Fruit fly (Drosophila melanogaster) whole organism, embryonic: ENCODE data around the gene Pdfr.

Source experiments
- Adf1 ChIP-seq: fragments of 200-800 bp; sonication (Bioruptor generic); IDR thresholded peaks from 2 replicates; pipeline ENCODE4 v1.3.6; 2022; ENCODE audit warnings: missing biosample characterization, missing genetic modification characterization
- Asciz ChIP-seq: fragments of 200-800 bp; sonication (Bioruptor generic); optimal IDR thresholded peaks from 2 replicates; lab custom pipeline; 2017; ENCODE audit warnings: missing biosample characterization, mild to moderate bottlenecking, missing genetic modification characterization, missing genetic modification reagents
- B-H1 ChIP-seq: fragments of 200-800 bp; sonication (Bioruptor generic); IDR thresholded peaks from 3 replicates; pipeline ENCODE4 v1.3.6; 2022; ENCODE audit warnings: missing biosample characterization, missing genetic modification characterization
- CG10209 ChIP-seq: fragments of 200-800 bp; sonication (Bioruptor generic); optimal IDR thresholded peaks from 3 replicates; lab custom pipeline; 2017; ENCODE audit warnings: missing biosample characterization, mild to moderate bottlenecking, missing genetic modification characterization, missing genetic modification reagents
- CG10654 ChIP-seq: fragments of 200-800 bp; sonication (Bioruptor generic); optimal IDR thresholded peaks from 2 replicates; lab custom pipeline; 2016; ENCODE audit warnings: missing biosample characterization, missing genetic modification characterization
- CG10959 ChIP-seq: fragments of 200-800 bp; sonication (Bioruptor generic); IDR thresholded peaks from 2 replicates; pipeline ENCODE4 v1.3.6; 2022; ENCODE audit warnings: missing biosample characterization, missing genetic modification characterization
- CG11504 ChIP-seq: fragments of 200-800 bp; sonication (Bioruptor generic); optimal IDR thresholded peaks from 3 replicates; lab custom pipeline; 2019; ENCODE audit warnings: missing biosample characterization, mild to moderate bottlenecking, missing genetic modification characterization, moderate library complexity
- CG11560 ChIP-seq: fragments of 200-800 bp; sonication (Bioruptor generic); IDR thresholded peaks from 3 replicates; pipeline ENCODE4 v1.3.6; 2022; ENCODE audit warnings: missing biosample characterization, missing genetic modification characterization
- CG12236 ChIP-seq: fragments of 200-800 bp; sonication (Bioruptor generic); optimal IDR thresholded peaks from 2 replicates; lab custom pipeline; 2016; ENCODE audit warnings: missing biosample characterization, missing genetic modification characterization
- CG1233 ChIP-seq: fragments of 200-800 bp; sonication (Bioruptor generic); optimal IDR thresholded peaks from 4 replicates; lab custom pipeline; 2018; ENCODE audit warnings: missing biosample characterization, mild to moderate bottlenecking, missing genetic modification characterization
- CG13123 ChIP-seq: fragments of 200-800 bp; sonication (Bioruptor generic); optimal IDR thresholded peaks from 2 replicates; lab custom pipeline; 2016; ENCODE audit warnings: missing biosample characterization, missing genetic modification characterization
- CG13287 ChIP-seq: fragments of 200-800 bp; sonication (Bioruptor generic); IDR thresholded peaks from 2 replicates; pipeline ENCODE4 v1.3.6; 2022; ENCODE audit warnings: missing biosample characterization, missing genetic modification characterization; ENCODE audit not compliant: partially characterized antibody
- CG13775 ChIP-seq: fragments of 200-800 bp; sonication (Bioruptor generic); optimal IDR thresholded peaks from 3 replicates; lab custom pipeline; 2017; ENCODE audit warnings: missing biosample characterization, mild to moderate bottlenecking, missing genetic modification characterization
- CG14014 ChIP-seq: fragments of 200-800 bp; sonication (Bioruptor generic); IDR thresholded peaks from 2 replicates; pipeline ENCODE4 v1.3.6; 2022; ENCODE audit warnings: missing biosample characterization, missing genetic modification characterization
- CG14441 ChIP-seq: fragments of 200-800 bp; sonication (Bioruptor generic); IDR thresholded peaks from 2 replicates; pipeline ENCODE4 v1.3.6; 2022; ENCODE audit warnings: missing biosample characterization, missing genetic modification characterization
- CG15696 ChIP-seq: fragments of 200-800 bp; sonication (Bioruptor generic); optimal IDR thresholded peaks from 2 replicates; lab custom pipeline; 2019; ENCODE audit warnings: missing biosample characterization, mild to moderate bottlenecking, missing genetic modification characterization, moderate library complexity
- CG17361 ChIP-seq: fragments of 200-800 bp; sonication (Bioruptor generic); IDR thresholded peaks from 3 replicates; pipeline ENCODE4 v1.3.6; 2022; ENCODE audit warnings: missing biosample characterization, missing genetic modification characterization
- CG17568 ChIP-seq: fragments of 200-800 bp; sonication (Bioruptor generic); optimal IDR thresholded peaks from 2 replicates; lab custom pipeline; 2018; ENCODE audit warnings: missing biosample characterization, mild to moderate bottlenecking, missing genetic modification characterization, moderate library complexity
- CG2129 ChIP-seq: fragments of 200-800 bp; sonication (Bioruptor generic); IDR thresholded peaks from 2 replicates; pipeline ENCODE4 v1.3.6; 2022; ENCODE audit warnings: missing biosample characterization, missing genetic modification characterization; ENCODE audit not compliant: partially characterized antibody
- CG33213 ChIP-seq: fragments of 200-800 bp; sonication (Bioruptor generic); optimal IDR thresholded peaks from 3 replicates; lab custom pipeline; 2016; ENCODE audit warnings: missing biosample characterization, missing genetic modification characterization
- CG34422 ChIP-seq: fragments of 200-800 bp; sonication (Bioruptor generic); IDR thresholded peaks from 3 replicates; pipeline ENCODE4 v1.3.6; 2022; ENCODE audit warnings: missing biosample characterization, missing genetic modification characterization
- CG3726 ChIP-seq: fragments of 200-800 bp; sonication (Bioruptor generic); IDR thresholded peaks from 3 replicates; pipeline ENCODE4, ENCODE4 v1.3.6; 2022; ENCODE audit warnings: missing biosample characterization, missing genetic modification characterization
- CG7556 ChIP-seq: fragments of 200-800 bp; sonication (Bioruptor generic); optimal IDR thresholded peaks from 2 replicates; lab custom pipeline; 2017; ENCODE audit warnings: missing biosample characterization, mild to moderate bottlenecking, missing genetic modification characterization
- CG7987 ChIP-seq: fragments of 200-800 bp; sonication (Bioruptor generic); optimal IDR thresholded peaks from 2 replicates; lab custom pipeline; 2018; ENCODE audit warnings: missing biosample characterization, mild to moderate bottlenecking, missing genetic modification characterization, moderate library complexity
- CG8765 ChIP-seq: fragments of 200-800 bp; sonication (Bioruptor generic); IDR thresholded peaks from 2 replicates; pipeline ENCODE4 v1.3.6; 2022; ENCODE audit warnings: missing biosample characterization, missing genetic modification characterization
- CG9437 ChIP-seq: fragments of 200-800 bp; sonication (Bioruptor generic); optimal IDR thresholded peaks from 2 replicates; lab custom pipeline; 2018; ENCODE audit warnings: missing biosample characterization, mild to moderate bottlenecking, missing genetic modification characterization
- CG9876 ChIP-seq: fragments of 200-800 bp; sonication (Bioruptor generic); optimal IDR thresholded peaks from 2 replicates; lab custom pipeline; 2016; ENCODE audit warnings: missing biosample characterization, missing genetic modification characterization
- CrebB ChIP-seq: fragments of 200-800 bp; sonication (Bioruptor generic); optimal IDR thresholded peaks from 3 replicates; lab custom pipeline; 2018; ENCODE audit warnings: missing biosample characterization, mild to moderate bottlenecking, missing genetic modification characterization
- Deaf1 ChIP-seq: fragments of 200-800 bp; optimal IDR thresholded peaks from 3 replicates; lab custom pipeline; 2019; ENCODE audit warnings: missing biosample characterization, mild to moderate bottlenecking, missing genetic modification characterization, moderate library complexity
- MBD-R2 ChIP-seq: fragments of 200-800 bp; sonication (Bioruptor generic); IDR thresholded peaks from 2 replicates; pipeline ENCODE4 v1.3.6; 2022; ENCODE audit warnings: missing biosample characterization, missing genetic modification characterization
- NC2β ChIP-seq: fragments of 200-800 bp; sonication (Bioruptor generic); optimal IDR thresholded peaks from 2 replicates; lab custom pipeline; 2016; ENCODE audit warnings: missing biosample characterization, missing genetic modification characterization
- NK7.1 ChIP-seq: fragments of 200-800 bp; sonication (Bioruptor generic); optimal IDR thresholded peaks from 3 replicates; lab custom pipeline; 2016; ENCODE audit warnings: missing biosample characterization, missing genetic modification characterization
- Nf-YB ChIP-seq: fragments of 200-800 bp; sonication (Bioruptor generic); optimal IDR thresholded peaks from 3 replicates; lab custom pipeline; 2019; ENCODE audit warnings: missing biosample characterization, mild to moderate bottlenecking, missing genetic modification characterization, moderate library complexity
- NfI ChIP-seq: fragments of 200-800 bp; sonication (Bioruptor generic); optimal IDR thresholded peaks from 3 replicates; lab custom pipeline; 2018; ENCODE audit warnings: missing biosample characterization, mild to moderate bottlenecking, missing genetic modification characterization, moderate library complexity
- Xbp1 ChIP-seq: fragments of 200-800 bp; sonication (Bioruptor generic); optimal IDR thresholded peaks from 3 replicates; lab custom pipeline; 2016; ENCODE audit warnings: missing biosample characterization, mild to moderate bottlenecking, missing genetic modification characterization
- ab ChIP-seq: fragments of 200-800 bp; sonication (Bioruptor generic); optimal IDR thresholded peaks from 2 replicates; lab custom pipeline; 2016; ENCODE audit warnings: missing biosample characterization, missing genetic modification characterization
- ato ChIP-seq: fragments of 200-800 bp; sonication (Bioruptor generic); IDR thresholded peaks from 2 replicates; pipeline ENCODE4 v1.3.6; 2022; ENCODE audit warnings: missing biosample characterization, missing genetic modification characterization; ENCODE audit not compliant: partially characterized antibody
- az2 ChIP-seq: fragments of 200-800 bp; sonication (Bioruptor generic); optimal IDR thresholded peaks from 3 replicates; lab custom pipeline; 2016; ENCODE audit warnings: missing biosample characterization, missing genetic modification characterization
- chm ChIP-seq: fragments of 200-800 bp; sonication (Bioruptor generic); IDR thresholded peaks from 2 replicates; pipeline ENCODE4 v1.3.6; 2022; ENCODE audit warnings: missing biosample characterization, missing genetic modification characterization
- corto ChIP-seq: fragments of 200-800 bp; sonication (Bioruptor generic); optimal IDR thresholded peaks from 2 replicates; lab custom pipeline; 2016; ENCODE audit warnings: missing biosample characterization, mild to moderate bottlenecking, missing genetic modification characterization, moderate library complexity
- disco-r ChIP-seq: fragments of 200-800 bp; sonication (Bioruptor generic); optimal IDR thresholded peaks from 2 replicates; lab custom pipeline; 2016; ENCODE audit warnings: missing biosample characterization, missing genetic modification characterization
- dpn ChIP-seq, 2 experiments: fragments of 200-800 bp; sonication (Bioruptor generic); optimal IDR thresholded peaks; 3 replicates each; lab custom pipeline; 2016; ENCODE audit warnings: missing biosample characterization in 2 of 2, missing genetic modification characterization in 2 of 2
- knrl ChIP-seq: fragments of 200-800 bp; sonication (Bioruptor generic); IDR thresholded peaks from 3 replicates; pipeline ENCODE4 v1.3.6; 2022; ENCODE audit warnings: missing biosample characterization, missing genetic modification characterization; ENCODE audit not compliant: partially characterized antibody
- nmo ChIP-seq: fragments of 200-800 bp; sonication (Bioruptor generic); optimal IDR thresholded peaks from 2 replicates; lab custom pipeline; 2018; ENCODE audit warnings: missing biosample characterization, mild to moderate bottlenecking, missing genetic modification characterization, moderate library complexity
- org-1 ChIP-seq: fragments of 200-800 bp; sonication (Bioruptor generic); optimal IDR thresholded peaks from 2 replicates; lab custom pipeline; 2017; ENCODE audit warnings: missing biosample characterization, missing genetic modification characterization
- pan ChIP-seq, 4 experiments: fragments of >200 bp in 3 of 4; fragments of 200-800 bp in 1 of 4; sonication (Bioruptor generic) in 1 of 4; optimal IDR thresholded peaks in 3 of 4; IDR thresholded peaks in 1 of 4; 2 replicates each; pipeline versions ENCODE4 v1.3.6 to Lab custom; 2017 to 2022; ENCODE audit warnings: missing biosample characterization in 2 of 4, missing genetic modification characterization in 2 of 4, mixed read lengths in 1 of 4
- unc-4 ChIP-seq: fragments of 200-800 bp; sonication (Bioruptor generic); IDR thresholded peaks from 2 replicates; pipeline ENCODE4 v1.3.6; 2022; ENCODE audit warnings: missing biosample characterization, missing genetic modification characterization; ENCODE audit not compliant: partially characterized antibody
- usp ChIP-seq: fragments of >200 bp; optimal IDR thresholded peaks from 2 replicates; lab custom pipeline; 2017; ENCODE audit warnings: missing biosample characterization, missing genetic modification characterization

The Pdfr gene

DNA sequence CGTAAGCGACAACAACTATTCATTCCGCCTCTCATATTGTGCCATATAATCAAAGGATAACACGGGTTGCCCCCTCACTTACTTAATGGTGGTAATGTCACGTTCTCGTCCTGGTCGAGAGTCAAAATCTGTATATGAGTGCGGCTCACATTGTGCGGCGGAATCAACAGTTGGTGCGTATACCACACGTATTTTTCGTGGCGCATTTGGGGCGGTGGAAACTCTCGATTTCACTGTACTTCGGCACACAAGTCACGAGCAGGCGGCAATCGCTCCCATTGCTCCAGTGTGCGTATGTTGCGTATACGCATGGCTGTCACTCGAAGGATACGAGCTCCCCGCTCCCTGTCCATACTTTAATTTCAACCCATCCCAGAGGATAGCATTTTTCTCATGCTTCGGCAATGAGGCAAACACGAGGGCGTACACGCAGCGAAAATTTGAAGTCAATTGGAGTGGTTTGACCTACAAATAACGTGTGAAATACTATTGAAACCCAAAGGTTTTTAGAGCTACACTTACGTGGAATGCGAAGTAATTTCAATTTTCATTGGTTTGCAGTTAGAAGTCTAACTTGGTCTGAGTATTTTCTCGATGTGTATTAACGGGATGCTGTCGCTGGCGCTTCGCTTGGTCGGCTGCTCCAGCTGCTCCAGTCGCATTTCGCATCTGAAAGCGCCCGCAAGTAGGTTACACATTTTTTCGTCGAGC is 29.9 kb downstream of the Pdfr start (continued):
- peak; percentile 53 for TF ChIP-seq CG10654 (GFP tag; lab: Kevin White, UChicago)
- TF ChIP-seq ato (GFP tag; lab: Robert Waterston, UW): no peak
- TF ChIP-seq CG9437: peak; percentile 32
- TF ChIP-seq CG17361: peak; percentile 65; the same call in 2 of the 3 replicates
- TF ChIP-seq NfI (GFP tag; lab: Kevin White, UChicago): peak; percentile 74
- TF ChIP-seq CG10209 (GFP tag; lab: Kevin White, UChicago): peak; percentile 73
- TF ChIP-seq NK7.1 (GFP tag; lab: Kevin White, UChicago): peak; percentile 74
- TF ChIP-seq CG9876 (GFP tag; lab: Kevin White, UChicago): peak; percentile 31
- TF ChIP-seq disco-r (GFP tag; lab: Kevin White, UChicago): peak; percentile 8
- TF ChIP-seq CG7987 (GFP tag; lab: Kevin White, UChicago): peak; percentile 4
- TF ChIP-seq knrl (GFP tag; lab: Robert Waterston, UW): no peak
- no peak for TF ChIP-seq CG10959 (GFP tag; lab: Robert Waterston, UW)
- TF ChIP-seq CG8765: peak; percentile 47; the same call in 1 of the 2 replicates
- TF ChIP-seq Adf1 (GFP tag; lab: Robert Waterston, UW): peak; percentile 62
- no peak for TF ChIP-seq CG17568 (GFP tag; lab: Kevin White, UChicago)
- peak; percentile 63; the same call in 1 of the 3 replicates for TF ChIP-seq CG3726
- no peak for TF ChIP-seq CG15696 (tag; lab: Kevin White, UChicago)
- TF ChIP-seq az2 (GFP tag; lab: Kevin White, UChicago): peak; percentile 58
- TF ChIP-seq dpn (GFP tag; optimal IDR thresholded peaks at IDR 0.05; lab: Kevin White, UChicago): peak; percentile 82 to 84
- TF ChIP-seq corto (GFP tag; lab: Kevin White, UChicago): no peak
- TF ChIP-seq nmo (GFP tag; lab: Kevin White, UChicago): peak; percentile 48
- peak; percentile 90 for TF ChIP-seq CG14014 (GFP tag; lab: Robert Waterston, UW)
- peak; percentile 59; the same call in 2 of the 3 replicates for TF ChIP-seq B-H1 (GFP tag; lab: Robert Waterston, UW)
- TF ChIP-seq pan (optimal IDR thresholded peaks at IDR 0.05; lab: Kevin White, UChicago): no peak
- TF ChIP-seq pan (GFP tag; optimal IDR thresholded peaks at IDR 0.05 in 1 of 2, IDR thresholded peaks at IDR 0.05 in 1 of 2): peak in 1 of 2 experiments; percentile 85
- peak; percentile 84 for TF ChIP-seq CG7556
- peak; percentile 56 for TF ChIP-seq ab (GFP tag; lab: Kevin White, UChicago)
- peak; percentile 32 for TF ChIP-seq Asciz (GFP tag; lab: Kevin White, UChicago)
- TF ChIP-seq CrebB (tag; lab: Kevin White, UChicago): peak; percentile 33
- peak; percentile 40 for TF ChIP-seq CG33213 (GFP tag; lab: Kevin White, UChicago)
- TF ChIP-seq CG13287 (GFP tag; lab: Robert Waterston, UW): no peak
- no peak for TF ChIP-seq CG2129
- peak; percentile 35 for TF ChIP-seq CG13123
- peak; percentile 40 for TF ChIP-seq NC2β (GFP tag; lab: Kevin White, UChicago)
- peak; percentile 96 for TF ChIP-seq Deaf1 (tag; lab: Kevin White, UChicago)
- peak; percentile 84 for TF ChIP-seq CG14441 (GFP tag; lab: Robert Waterston, UW)
- TF ChIP-seq CG12236 (GFP tag; lab: Kevin White, UChicago): no peak
- peak; percentile 75; the same call in 2 of the 3 replicates for TF ChIP-seq CG34422
- peak; percentile 77 for TF ChIP-seq org-1
- peak; percentile 67 for TF ChIP-seq CG1233
- peak; percentile 58; the same call in 2 of the 3 replicates for TF ChIP-seq CG11560 (tag; lab: Robert Waterston, UW)
- TF ChIP-seq unc-4 (GFP tag; lab: Robert Waterston, UW): no peak
- peak; percentile 63 for TF ChIP-seq CG13775 (GFP tag; lab: Kevin White, UChicago)
- TF ChIP-seq MBD-R2 (GFP tag; lab: Robert Waterston, UW): peak; percentile 53; the same call in 1 of the 2 replicates
- TF ChIP-seq chm (GFP tag; lab: Robert Waterston, UW): no peak
- TF ChIP-seq Nf-YB (GFP tag; lab: Kevin White, UChicago): peak; percentile 39
- TF ChIP-seq Xbp1 (GFP tag; lab: Kevin White, UChicago): peak; percentile 77
- peak; percentile 77 for TF ChIP-seq CG11504 (tag; lab: Kevin White, UChicago)
- TF ChIP-seq usp (GFP tag; lab: Kevin White, UChicago): no peak
